Worm (Caenorhabditis elegans) whole organism, L2 larva: ENCODE data around the gene pmp-2.

Experiments used
- C34F6.9 ChIP-seq: fragments of 150-350 bp; optimal IDR thresholded peaks from 2 replicates; lab custom pipeline; 2014; ENCODE audit warnings: missing biosample characterization, missing genetic modification characterization
- R02D3.7 ChIP-seq: fragments of 150-350 bp; optimal IDR thresholded peaks from 2 replicates; lab custom pipeline; 2014; ENCODE audit warnings: missing biosample characterization, missing genetic modification characterization
- Y55F3AM.14 ChIP-seq: fragments of 200-800 bp; sonication (Bioruptor generic); optimal IDR thresholded peaks from 2 replicates; lab custom pipeline; 2018; ENCODE audit warnings: mild to moderate bottlenecking, missing genetic modification characterization, missing compliant biosample characterization
- ZK546.5 ChIP-seq: sonication (generic microtip); optimal IDR thresholded peaks from 2 replicates; lab custom pipeline; 2017; ENCODE audit warnings: missing biosample characterization, missing genetic modification characterization
- alr-1 ChIP-seq: fragments of 150-350 bp; optimal IDR thresholded peaks from 2 replicates; lab custom pipeline; 2014; ENCODE audit warnings: missing biosample characterization, missing genetic modification characterization
- blmp-1 ChIP-seq: sonication (generic microtip); optimal IDR thresholded peaks from 2 replicates; lab custom pipeline; 2017; ENCODE audit warnings: missing genetic modification characterization, mild to moderate bottlenecking, missing compliant biosample characterization, antibody characterized with exemption, moderate library complexity; ENCODE audit not compliant: insufficient read depth
- elt-1 ChIP-seq: fragments of 150-350 bp; optimal IDR thresholded peaks from 2 replicates; lab custom pipeline; 2014; ENCODE audit warnings: missing biosample characterization, missing genetic modification characterization
- fos-1 ChIP-seq: fragments of 150-350 bp; optimal IDR thresholded peaks from 2 replicates; lab custom pipeline; 2014; ENCODE audit warnings: missing biosample characterization, missing genetic modification characterization
- gmeb-1 ChIP-seq: fragments of 150-350 bp; optimal IDR thresholded peaks from 2 replicates; lab custom pipeline; 2014; ENCODE audit warnings: missing biosample characterization, missing genetic modification characterization
- lin-13 ChIP-seq: fragments of 150-350 bp; optimal IDR thresholded peaks from 2 replicates; lab custom pipeline; 2014; ENCODE audit warnings: missing biosample characterization, missing genetic modification reagents, missing genetic modification characterization
- lin-39 ChIP-seq: fragments of 150-350 bp; optimal IDR thresholded peaks from 2 replicates; lab custom pipeline; 2014; ENCODE audit warnings: missing biosample characterization, missing genetic modification reagents, missing genetic modification characterization
- lsy-2 ChIP-seq, 2 experiments: fragments of 150-350 bp in 1 of 2; sonication (generic microtip) in 1 of 2; optimal IDR thresholded peaks; 2 replicates each; lab custom pipeline; 2014 to 2017; ENCODE audit warnings: missing biosample characterization in 2 of 2, missing genetic modification characterization in 2 of 2
- mab-5 ChIP-seq: fragments of 150-350 bp; optimal IDR thresholded peaks from 2 replicates; lab custom pipeline; 2014; ENCODE audit warnings: missing biosample characterization, missing genetic modification characterization
- mbf-1 ChIP-seq: sonication (generic microtip); optimal IDR thresholded peaks from 2 replicates; lab custom pipeline; 2017; ENCODE audit warnings: missing biosample characterization, missing genetic modification characterization
- mdl-1 ChIP-seq, 2 experiments: fragments of 150-350 bp in 1 of 2; sonication (generic microtip) in 1 of 2; optimal IDR thresholded peaks; 2 replicates each; lab custom pipeline; 2017; ENCODE audit warnings: missing biosample characterization in 2 of 2, missing genetic modification characterization in 2 of 2
- nhr-10 ChIP-seq: sonication (generic microtip); optimal IDR thresholded peaks from 2 replicates; lab custom pipeline; 2017; ENCODE audit warnings: missing biosample characterization, missing genetic modification characterization
- nhr-12 ChIP-seq: fragments of 150-350 bp; optimal IDR thresholded peaks from 2 replicates; lab custom pipeline; 2014; ENCODE audit warnings: missing biosample characterization, missing genetic modification characterization
- nhr-129 ChIP-seq: fragments of 150-350 bp; optimal IDR thresholded peaks from 2 replicates; lab custom pipeline; 2014; ENCODE audit warnings: missing biosample characterization, missing genetic modification characterization
- nhr-21 ChIP-seq: fragments of 150-350 bp; optimal IDR thresholded peaks from 2 replicates; lab custom pipeline; 2014; ENCODE audit warnings: missing biosample characterization, missing genetic modification characterization
- nhr-237 ChIP-seq: fragments of 150-350 bp; optimal IDR thresholded peaks from 2 replicates; lab custom pipeline; 2014; ENCODE audit warnings: missing biosample characterization, missing genetic modification characterization
- nhr-6 ChIP-seq: fragments of 150-350 bp; optimal IDR thresholded peaks from 2 replicates; lab custom pipeline; 2014; ENCODE audit warnings: missing biosample characterization, missing genetic modification characterization
- nhr-77 ChIP-seq: fragments of 150-350 bp; optimal IDR thresholded peaks from 2 replicates; lab custom pipeline; 2014; ENCODE audit warnings: missing biosample characterization, missing genetic modification characterization
- peb-1 ChIP-seq: fragments of 150-350 bp; optimal IDR thresholded peaks from 2 replicates; lab custom pipeline; 2014; ENCODE audit warnings: missing biosample characterization, missing genetic modification characterization
- sem-4 ChIP-seq: fragments of 150-350 bp; optimal IDR thresholded peaks from 2 replicates; lab custom pipeline; 2014; ENCODE audit warnings: missing biosample characterization, missing genetic modification reagents, missing genetic modification characterization
- skn-1 ChIP-seq: sonication (generic microtip); optimal IDR thresholded peaks from 2 replicates; lab custom pipeline; 2017; ENCODE audit warnings: missing biosample characterization, missing genetic modification characterization
- sma-3 ChIP-seq: sonication (generic microtip); optimal IDR thresholded peaks from 2 replicates; lab custom pipeline; 2016; ENCODE audit warnings: missing genetic modification reagents, missing genetic modification characterization, missing compliant biosample characterization
- sma-9 ChIP-seq, 2 experiments: fragments of 150-350 bp in 1 of 2; sonication (generic microtip) in 1 of 2; optimal IDR thresholded peaks; 2 replicates each; lab custom pipeline; 2014 to 2016; ENCODE audit warnings: missing genetic modification characterization in 2 of 2, mild to moderate bottlenecking in 1 of 2, missing biosample characterization in 1 of 2, missing compliant biosample characterization in 1 of 2, missing genetic modification reagents in 1 of 2, moderate library complexity in 1 of 2
- snpc-4 ChIP-seq: fragments of 150-350 bp; optimal IDR thresholded peaks from 2 replicates; lab custom pipeline; 2014; ENCODE audit warnings: missing biosample characterization, missing genetic modification characterization
- unc-55 ChIP-seq: fragments of 150-350 bp; sonication (generic microtip); optimal IDR thresholded peaks from 3 replicates; lab custom pipeline; 2014; ENCODE audit warnings: missing biosample characterization, missing genetic modification reagents, missing genetic modification characterization
- unc-62 ChIP-seq: fragments of 150-350 bp; optimal IDR thresholded peaks from 2 replicates; lab custom pipeline; 2014; ENCODE audit warnings: missing biosample characterization, missing genetic modification reagents, missing genetic modification characterization
- zag-1 ChIP-seq: fragments of 150-350 bp; optimal IDR thresholded peaks from 2 replicates; lab custom pipeline; 2014; ENCODE audit warnings: missing biosample characterization, missing genetic modification characterization
- ztf-1 ChIP-seq: fragments of 200-800 bp; sonication (Bioruptor generic); conservative IDR thresholded peaks from 2 replicates; pipeline ENCODE4 v1.3.6; 2022; ENCODE audit warnings: missing genetic modification characterization, missing compliant biosample characterization
- ztf-4 ChIP-seq: fragments of 150-350 bp; optimal IDR thresholded peaks from 2 replicates; lab custom pipeline; 2014; ENCODE audit warnings: missing biosample characterization, missing genetic modification characterization

Gene pmp-2

DNA sequence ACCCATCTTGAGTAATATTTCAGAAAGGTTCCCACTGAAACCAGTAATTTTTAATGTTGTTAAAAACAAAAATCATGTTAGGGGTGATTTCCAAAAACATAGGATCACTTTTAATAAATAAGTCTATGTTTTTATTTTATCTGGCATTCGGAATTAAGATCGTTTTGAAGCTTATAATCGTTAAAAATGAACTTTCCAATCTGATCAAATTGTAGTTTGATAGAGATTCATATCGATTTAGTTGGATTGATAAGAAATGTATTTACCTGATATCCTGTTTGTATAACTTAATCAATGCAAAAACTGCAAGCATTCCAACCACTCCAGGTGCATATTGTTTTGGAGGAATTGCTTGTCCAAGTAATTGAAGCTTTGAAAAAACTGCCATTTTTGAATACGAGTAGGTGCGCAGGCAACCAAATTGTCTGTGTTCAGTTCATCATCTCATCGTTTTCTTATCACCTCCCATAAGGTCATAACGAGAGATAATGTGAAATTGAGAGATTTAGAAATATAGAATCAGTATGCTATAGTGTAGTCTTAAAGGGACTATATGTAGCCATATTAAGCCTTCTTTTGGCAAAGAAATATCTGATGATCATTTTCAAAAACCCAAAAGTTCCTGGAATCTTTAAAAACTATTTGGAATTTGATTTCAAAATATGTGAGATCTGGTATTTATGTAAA is at the start of gene pmp-2:
Gene pmp-2, minus strand, starts transcription at position 487 of the 687 bp plus-strand sequence.
- TF ChIP-seq fos-1 (tag; lab: Kevin White, UChicago) (peak; percentile 33), sma-3 (no peak), lsy-2 (tag; optimal IDR thresholded peaks at IDR 0.05; lab: Kevin White, UChicago) (no peak), nhr-129 (tag; lab: Kevin White, UChicago) (peak; percentile 5)
- TF ChIP-seq, all 48 proteins: peak for 2

- TF ChIP-seq sma-9 (GFP tag; optimal IDR thresholded peaks at IDR 0.05; lab: Kevin White, UChicago) (peak; percentile 27), sma-9 (tag; optimal IDR thresholded peaks at IDR 0.05; lab: Kevin White, UChicago) (no peak), lsy-2 (tag; optimal IDR thresholded peaks at IDR 0.05; lab: Kevin White, UChicago) (no peak), elt-1 (tag; lab: Kevin White, UChicago) (no peak), nhr-12 (tag; lab: Kevin White, UChicago) (no peak)
- TF ChIP-seq, all 48 proteins: peak for 1
These were observed 49.5 kb upstream of the pmp-2 start for ce11 chrII:6937057-6937456.

DNA sequence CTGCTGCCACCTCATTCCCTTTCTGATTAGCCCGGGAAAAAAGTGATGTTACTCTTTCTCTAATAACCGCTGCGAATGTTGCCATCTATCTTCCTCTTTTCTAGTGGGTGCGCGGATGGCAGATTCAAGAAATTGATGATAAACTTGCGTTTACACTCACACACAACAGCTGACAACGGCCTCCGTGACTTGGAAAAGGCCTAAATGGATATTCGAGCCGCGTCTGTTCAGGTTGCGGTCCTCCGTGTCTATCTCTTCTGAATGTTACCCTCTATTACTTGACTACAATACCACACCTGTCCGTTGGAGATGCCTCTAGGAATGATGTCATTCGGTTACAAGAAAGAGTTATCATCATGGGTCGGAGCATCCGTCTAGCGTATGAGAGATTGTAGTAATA is 48.9 kb upstream of the pmp-2 start:
- TF ChIP-seq Y55F3AM.14 (no peak), ztf-1 (no peak), sma-3 (no peak), mbf-1 (tag; lab: Kevin White, UChicago) (no peak), sem-4 (no peak), alr-1 (tag; lab: Kevin White, UChicago) (no peak), C34F6.9 (tag; lab: Kevin White, UChicago) (no peak), blmp-1 (no peak), nhr-21 (tag; lab: Kevin White, UChicago) (no peak), R02D3.7 (tag; lab: Kevin White, UChicago) (no peak), lin-39 (tag; lab: Kevin White, UChicago) (no peak), elt-1 (tag; lab: Kevin White, UChicago) (no peak), ZK546.5 (tag; lab: Kevin White, UChicago) (no peak), gmeb-1 (tag; lab: Kevin White, UChicago) (no peak), nhr-6 (tag; lab: Kevin White, UChicago) (no peak), mab-5 (tag; lab: Kevin White, UChicago) (no peak), nhr-10 (tag; lab: Kevin White, UChicago) (no peak)

ce11 chrII:6935975-6936374 is 48.4 kb upstream of the pmp-2 start:
- TF ChIP-seq nhr-10 (tag; lab: Kevin White, UChicago), result no peak
- no peak for TF ChIP-seq gmeb-1 (tag; lab: Kevin White, UChicago)
- TF ChIP-seq lin-39 (tag; lab: Kevin White, UChicago), result no peak
- TF ChIP-seq nhr-129 (tag; lab: Kevin White, UChicago), result no peak
- no peak for TF ChIP-seq alr-1 (tag; lab: Kevin White, UChicago)
- no peak for TF ChIP-seq zag-1 (tag; lab: Kevin White, UChicago)
- TF ChIP-seq skn-1 (tag; lab: Kevin White, UChicago), result no peak
- no peak for TF ChIP-seq blmp-1
- no peak for TF ChIP-seq lsy-2 (tag; optimal IDR thresholded peaks at IDR 0.05; lab: Kevin White, UChicago)
- TF ChIP-seq lin-13 (GFP tag; lab: Kevin White, UChicago), result no peak
- no peak for TF ChIP-seq nhr-6 (tag; lab: Kevin White, UChicago)
- no peak for TF ChIP-seq unc-62 (GFP tag; lab: Kevin White, UChicago)
- TF ChIP-seq unc-55 (GFP tag; lab: Kevin White, UChicago), result no peak
- no peak for TF ChIP-seq nhr-21 (tag; lab: Kevin White, UChicago)
- TF ChIP-seq nhr-77, result no peak
- TF ChIP-seq mdl-1 (tag; optimal IDR thresholded peaks at IDR 0.05; lab: Kevin White, UChicago), result no peak
- no peak for TF ChIP-seq snpc-4 (tag; lab: Kevin White, UChicago)
- TF ChIP-seq mbf-1 (tag; lab: Kevin White, UChicago), result no peak
- no peak for TF ChIP-seq peb-1 (tag; lab: Kevin White, UChicago)

- TF ChIP-seq sma-9 (GFP tag; optimal IDR thresholded peaks at IDR 0.05; lab: Kevin White, UChicago) (no peak), sma-9 (tag; optimal IDR thresholded peaks at IDR 0.05; lab: Kevin White, UChicago) (no peak), ZK546.5 (tag; lab: Kevin White, UChicago) (no peak), mdl-1 (tag; optimal IDR thresholded peaks at IDR 0.05; lab: Kevin White, UChicago) (no peak), ztf-4 (no peak), alr-1 (tag; lab: Kevin White, UChicago) (no peak), gmeb-1 (tag; lab: Kevin White, UChicago) (no peak), nhr-237 (no peak)
- TF ChIP-seq, all 48 proteins: peak for 0
These were observed 47.1 kb upstream of the pmp-2 start for ce11 chrII:6934729-6935128.
